Worm (Caenorhabditis elegans) whole organism, L4 larva: ENCODE measurements around the gene C10C6.13.

Experiments used
- F26F4.8 ChIP-seq: fragments of 200-800 bp; sonication (Bioruptor generic); conservative IDR thresholded peaks from 2 replicates; pipeline ENCODE4 v1.3.6; 2022; ENCODE audit warnings: missing genetic modification characterization, missing compliant biosample characterization
- F44E2.7 ChIP-seq: fragments of 200-800 bp; sonication (Bioruptor generic); IDR thresholded peaks from 2 replicates; pipeline ENCODE4 v2.1.2; 2022; ENCODE audit warnings: missing genetic modification characterization, missing compliant biosample characterization
- Y105C5A.15 ChIP-seq: fragments of 200-800 bp; sonication (Bioruptor generic); IDR thresholded peaks from 2 replicates; pipeline ENCODE4 v1.3.6; 2022; ENCODE audit warnings: missing genetic modification characterization, missing compliant biosample characterization
- Y5F2A.4 ChIP-seq: fragments of 200-800 bp; sonication (Bioruptor generic); optimal IDR thresholded peaks from 2 replicates; lab custom pipeline; 2018; ENCODE audit warnings: mild to moderate bottlenecking, missing genetic modification characterization, missing compliant biosample characterization
- Y75B8A.6 ChIP-seq: fragments of 200-800 bp; sonication (Bioruptor generic); IDR thresholded peaks from 2 replicates; pipeline ENCODE4 v1.3.6; 2022; ENCODE audit warnings: missing genetic modification reagents, missing genetic modification characterization, missing compliant biosample characterization
- ZK337.2 ChIP-seq: fragments of 200-800 bp; sonication (Bioruptor generic); IDR thresholded peaks from 2 replicates; pipeline ENCODE4 v1.3.6; 2022; ENCODE audit warnings: missing genetic modification reagents, missing genetic modification characterization, missing compliant biosample characterization
- ZK546.5 ChIP-seq, 2 experiments: sonication (generic microtip); optimal IDR thresholded peaks; 2 replicates each; lab custom pipeline; 2017; ENCODE audit warnings: missing biosample characterization in 2 of 2, missing genetic modification characterization in 2 of 2
- aha-1 ChIP-seq: fragments of 150-350 bp; peaks from one replicate; lab custom pipeline; 2014; ENCODE audit warnings: missing biosample characterization, missing genetic modification characterization
- ama-1 ChIP-seq: fragments of 150-350 bp; optimal IDR thresholded peaks from 2 replicates; lab custom pipeline; 2014; ENCODE audit warnings: inconsistent platforms, mixed read lengths
- attf-4 ChIP-seq: sonication (generic microtip); optimal IDR thresholded peaks from 3 replicates; lab custom pipeline; 2017; ENCODE audit warnings: missing biosample characterization, missing genetic modification characterization
- ceh-62 ChIP-seq: sonication (generic microtip); optimal IDR thresholded peaks from 2 replicates; lab custom pipeline; 2017; ENCODE audit warnings: missing biosample characterization, missing genetic modification characterization
- ceh-82 ChIP-seq: sonication (generic microtip); optimal IDR thresholded peaks from 2 replicates; lab custom pipeline; 2017; ENCODE audit warnings: missing biosample characterization, missing genetic modification characterization
- daf-12 ChIP-seq: fragments of 150-350 bp; optimal IDR thresholded peaks from 2 replicates; lab custom pipeline; 2014; ENCODE audit warnings: missing biosample characterization, missing genetic modification reagents, missing genetic modification characterization
- daf-19 ChIP-seq: fragments of 200-800 bp; sonication (Bioruptor generic); conservative IDR thresholded peaks from 2 replicates; pipeline ENCODE4 v1.3.6; 2022; ENCODE audit warnings: missing genetic modification characterization, missing compliant biosample characterization
- dmd-8 ChIP-seq: fragments of 200-800 bp; sonication (Bioruptor generic); IDR thresholded peaks from 2 replicates; pipeline ENCODE4 v1.3.6; 2022; ENCODE audit warnings: missing genetic modification characterization, missing compliant biosample characterization
- dmd-9 ChIP-seq: fragments of 200-800 bp; sonication (Bioruptor generic); IDR thresholded peaks from 2 replicates; pipeline ENCODE4 v1.3.6; 2022; ENCODE audit warnings: missing genetic modification reagents, missing genetic modification characterization, missing compliant biosample characterization
- dpl-1 ChIP-seq: fragments of 150-350 bp; optimal IDR thresholded peaks from 2 replicates; lab custom pipeline; 2014; ENCODE audit warnings: missing biosample characterization, missing genetic modification reagents, missing genetic modification characterization
- dve-1 ChIP-seq: sonication (generic microtip); optimal IDR thresholded peaks from 2 replicates; lab custom pipeline; 2017; ENCODE audit warnings: antibody characterized with exemption, mild to moderate bottlenecking, missing genetic modification characterization, missing compliant biosample characterization; ENCODE audit not compliant: insufficient read depth
- egl-27 ChIP-seq: sonication (generic microtip); optimal IDR thresholded peaks from 3 replicates; lab custom pipeline; 2017; ENCODE audit warnings: missing biosample characterization, missing genetic modification reagents, missing genetic modification characterization
- fkh-10 ChIP-seq: fragments of 150-350 bp; optimal IDR thresholded peaks from 2 replicates; lab custom pipeline; 2014; ENCODE audit warnings: missing biosample characterization, missing genetic modification reagents, missing genetic modification characterization
- fos-1 ChIP-seq: fragments of 150-350 bp; optimal IDR thresholded peaks from 2 replicates; lab custom pipeline; 2014; ENCODE audit warnings: missing biosample characterization, missing genetic modification characterization
- hif-1 ChIP-seq, 2 experiments: sonication (generic microtip); optimal IDR thresholded peaks; 2 replicates each; lab custom pipeline; 2016 to 2017; ENCODE audit warnings: missing compliant biosample characterization in 2 of 2, missing genetic modification characterization in 2 of 2, missing genetic modification reagents in 2 of 2, missing genotype in 2 of 2, mild to moderate bottlenecking in 1 of 2
- hmg-1.1 ChIP-seq: fragments of 200-800 bp; sonication (Bioruptor generic); IDR thresholded peaks from 2 replicates; pipeline ENCODE4 v1.3.6; 2022; ENCODE audit warnings: missing genetic modification reagents, missing genetic modification characterization, missing compliant biosample characterization
- jun-1 ChIP-seq: fragments of 150-350 bp; optimal IDR thresholded peaks from 2 replicates; lab custom pipeline; 2014; ENCODE audit warnings: missing biosample characterization, missing genetic modification reagents, missing genetic modification characterization
- lin-1 ChIP-seq: fragments of 200-800 bp; sonication (Bioruptor generic); IDR thresholded peaks from 2 replicates; pipeline ENCODE4 v1.3.6; 2022; ENCODE audit warnings: missing genetic modification reagents, missing genetic modification characterization, missing compliant biosample characterization
- lin-29 ChIP-seq: fragments of 200-800 bp; sonication (Bioruptor generic); IDR thresholded peaks from 2 replicates; pipeline ENCODE4 v1.3.6; 2022; ENCODE audit warnings: missing genetic modification reagents, missing genetic modification characterization, missing compliant biosample characterization
- lin-38 ChIP-seq: fragments of 200-800 bp; sonication (Bioruptor generic); IDR thresholded peaks from 2 replicates; pipeline ENCODE4 v1.3.6; 2022; ENCODE audit warnings: missing genetic modification reagents, missing genetic modification characterization, missing compliant biosample characterization
- lin-39 ChIP-seq: fragments of 150-350 bp; optimal IDR thresholded peaks from 2 replicates; lab custom pipeline; 2014; ENCODE audit warnings: missing biosample characterization, missing genetic modification reagents, missing genetic modification characterization
- lir-3 ChIP-seq: sonication (generic microtip); optimal IDR thresholded peaks from 2 replicates; lab custom pipeline; 2016; ENCODE audit warnings: mild to moderate bottlenecking, missing genetic modification characterization, missing compliant biosample characterization
- mep-1 ChIP-seq: fragments of 150-350 bp; sonication (generic microtip); optimal IDR thresholded peaks from 3 replicates; lab custom pipeline; 2014; ENCODE audit warnings: missing biosample characterization, missing genetic modification characterization
- mxl-2 ChIP-seq: fragments of 200-800 bp; sonication (Bioruptor generic); conservative IDR thresholded peaks from 2 replicates; pipeline ENCODE4 v1.3.6; 2022; ENCODE audit warnings: missing genetic modification reagents, missing genetic modification characterization, missing compliant biosample characterization
- mxl-3 ChIP-seq: fragments of 200-800 bp; sonication (Bioruptor generic); optimal IDR thresholded peaks from 2 replicates; lab custom pipeline; 2018; ENCODE audit warnings: mild to moderate bottlenecking, missing genetic modification characterization, missing compliant biosample characterization
- nhr-10 ChIP-seq: fragments of 150-350 bp; optimal IDR thresholded peaks from 2 replicates; lab custom pipeline; 2014; ENCODE audit warnings: missing biosample characterization, missing genetic modification characterization
- nhr-102 ChIP-seq: sonication (generic microtip); optimal IDR thresholded peaks from 2 replicates; lab custom pipeline; 2016; ENCODE audit warnings: mild to moderate bottlenecking, missing genetic modification characterization, moderate library complexity, missing compliant biosample characterization
- nhr-237 ChIP-seq: sonication (generic microtip); optimal IDR thresholded peaks from 2 replicates; lab custom pipeline; 2017; ENCODE audit warnings: missing biosample characterization, missing genetic modification characterization
- nhr-41 ChIP-seq: fragments of 200-800 bp; sonication (Bioruptor generic); IDR thresholded peaks from 2 replicates; pipeline ENCODE4 v1.3.6; 2022; ENCODE audit warnings: missing genetic modification reagents, missing genetic modification characterization, missing compliant biosample characterization
- nhr-42 ChIP-seq: fragments of 200-800 bp; sonication (Bioruptor generic); IDR thresholded peaks from 2 replicates; pipeline ENCODE4 v1.3.6; 2022; ENCODE audit warnings: missing genetic modification characterization, missing compliant biosample characterization
- nhr-76 ChIP-seq: fragments of 150-350 bp; optimal IDR thresholded peaks from 2 replicates; lab custom pipeline; 2014; ENCODE audit warnings: missing biosample characterization, missing genetic modification characterization
- sdz-12 ChIP-seq: fragments of 200-800 bp; sonication (Bioruptor generic); optimal IDR thresholded peaks from 2 replicates; lab custom pipeline; 2018; ENCODE audit warnings: mild to moderate bottlenecking, missing genetic modification characterization, missing compliant biosample characterization
- set-16 ChIP-seq: fragments of 200-800 bp; sonication (Bioruptor generic); IDR thresholded peaks from 2 replicates; pipeline ENCODE4 v1.3.6; 2022; ENCODE audit warnings: missing genetic modification reagents, missing genetic modification characterization, missing compliant biosample characterization
- snpc-1.2 ChIP-seq: fragments of 200-800 bp; sonication (Bioruptor generic); IDR thresholded peaks from 2 replicates; pipeline ENCODE4 v1.3.6; 2022; ENCODE audit warnings: missing genetic modification reagents, missing genetic modification characterization, missing compliant biosample characterization
- snpc-4 ChIP-seq: fragments of 150-350 bp; optimal IDR thresholded peaks from 2 replicates; lab custom pipeline; 2014; ENCODE audit warnings: missing biosample characterization, missing genetic modification characterization
- spr-3 ChIP-seq: fragments of 200-800 bp; sonication (Bioruptor generic); optimal IDR thresholded peaks from 2 replicates; lab custom pipeline; 2018; ENCODE audit warnings: mild to moderate bottlenecking, missing genetic modification characterization, missing compliant biosample characterization
- tag-97 ChIP-seq: fragments of 200-800 bp; sonication (Bioruptor generic); IDR thresholded peaks from 2 replicates; pipeline ENCODE4 v1.3.6; 2022; ENCODE audit warnings: missing genetic modification characterization, missing compliant biosample characterization
- tra-1 ChIP-seq: fragments of 200-800 bp; sonication (Bioruptor generic); IDR thresholded peaks from 2 replicates; pipeline ENCODE4 v1.3.6; 2022; ENCODE audit warnings: missing genetic modification reagents, missing genetic modification characterization, missing compliant biosample characterization
- unc-130 ChIP-seq: sonication (generic microtip); optimal IDR thresholded peaks from 2 replicates; lab custom pipeline; 2016; ENCODE audit warnings: missing genetic modification reagents, missing genetic modification characterization, missing compliant biosample characterization
- unc-39 ChIP-seq: sonication (generic microtip); optimal IDR thresholded peaks from 2 replicates; lab custom pipeline; 2017; ENCODE audit warnings: missing biosample characterization, missing genetic modification characterization
- zag-1 ChIP-seq: fragments of 150-350 bp; optimal IDR thresholded peaks from 2 replicates; lab custom pipeline; 2014; ENCODE audit warnings: missing biosample characterization, missing genetic modification characterization
- zfp-2 ChIP-seq: sonication (generic microtip); optimal IDR thresholded peaks from 2 replicates; lab custom pipeline; 2016; ENCODE audit warnings: mild to moderate bottlenecking, missing genetic modification characterization, missing compliant biosample characterization
- zfp-3 ChIP-seq: fragments of 200-800 bp; sonication (Bioruptor generic); conservative IDR thresholded peaks from 2 replicates; pipeline ENCODE4 v1.3.6; 2022; ENCODE audit warnings: missing genetic modification reagents, missing genetic modification characterization, missing compliant biosample characterization
- ztf-7 ChIP-seq: fragments of 150-350 bp; optimal IDR thresholded peaks from 2 replicates; lab custom pipeline; 2014; ENCODE audit warnings: missing biosample characterization, missing genetic modification characterization

The C10C6.13 gene

ce11 chrIV:11475080-11475479 is 5.5 kb upstream of the C10C6.13 start:
- TF ChIP-seq zfp-3 (no peak), set-16 (GFP tag; lab: Robert Waterston, UW) (peak; percentile 79)

ce11 chrIV:11474067-11474466 is 4.5 kb upstream of the C10C6.13 start:
- no peak for TF ChIP-seq nhr-76 (tag; lab: Kevin White, UChicago)
- no peak for TF ChIP-seq ceh-82 (tag; lab: Kevin White, UChicago)
- TF ChIP-seq hif-1 (tag; optimal IDR thresholded peaks at IDR 0.05; lab: Kevin White, UChicago) = peak; percentile 67 to 79
- peak; percentile 74 for TF ChIP-seq set-16 (GFP tag; lab: Robert Waterston, UW)
- TF ChIP-seq daf-19 (GFP tag; lab: Robert Waterston, UW) = peak; percentile 92
- peak; percentile 96 for TF ChIP-seq Y105C5A.15 (GFP tag; lab: Robert Waterston, UW)
- TF ChIP-seq ceh-62 = no peak
- no peak for TF ChIP-seq unc-39
- peak; percentile 86 for TF ChIP-seq ZK337.2 (GFP tag; lab: Robert Waterston, UW)
- no peak for TF ChIP-seq nhr-10 (tag; lab: Kevin White, UChicago)
- TF ChIP-seq tra-1 = peak; percentile 96
- TF ChIP-seq lin-1 (GFP tag; lab: Robert Waterston, UW) = peak; percentile 93
- TF ChIP-seq tag-97 = 0 out of 2 replicates have a peak, but pooled peaks have one; percentile 72
- TF ChIP-seq unc-130 (GFP tag; lab: Kevin White, UChicago) = peak; percentile 87
- peak; percentile 89 for TF ChIP-seq dmd-9 (GFP tag; lab: Robert Waterston, UW)
- TF ChIP-seq mxl-2 = peak; percentile 91
- TF ChIP-seq ZK546.5 (tag; optimal IDR thresholded peaks at IDR 0.05; lab: Kevin White, UChicago) = no peak
- TF ChIP-seq nhr-102 (tag; lab: Kevin White, UChicago) = peak; percentile 76
- TF ChIP-seq lin-39 = no peak
- peak; percentile 91 for TF ChIP-seq lir-3 (tag; lab: Kevin White, UChicago)
- peak; percentile 27 for TF ChIP-seq dpl-1
- TF ChIP-seq mxl-3 = peak; percentile 88
- TF ChIP-seq jun-1 (tag; lab: Kevin White, UChicago) = peak; percentile 77
- TF ChIP-seq F26F4.8 (GFP tag; lab: Robert Waterston, UW) = peak; percentile 98
- TF ChIP-seq nhr-237 (tag; lab: Kevin White, UChicago) = no peak
- no peak for TF ChIP-seq ama-1 (lab: Kevin White, UChicago)
- TF ChIP-seq zag-1 (tag; lab: Kevin White, UChicago) = no peak
- TF ChIP-seq fos-1 = no peak
- TF ChIP-seq snpc-1.2 (GFP tag; lab: Robert Waterston, UW) = peak; percentile 94
- TF ChIP-seq fkh-10 (GFP tag; lab: Kevin White, UChicago) = no peak
- TF ChIP-seq snpc-4 (tag; lab: Kevin White, UChicago) = no peak
- peak; percentile 85 for TF ChIP-seq spr-3 (GFP tag; lab: Kevin White, UChicago)
- TF ChIP-seq sdz-12 (GFP tag; lab: Kevin White, UChicago) = peak; percentile 91
- peak; percentile 83 for TF ChIP-seq lin-29
- TF ChIP-seq mep-1 (tag; lab: Kevin White, UChicago) = peak; percentile 80
- TF ChIP-seq F44E2.7 (GFP tag; lab: Robert Waterston, UW) = peak; percentile 97
- peak; percentile 81; the same call in 1 of the 2 replicates for TF ChIP-seq nhr-42 (GFP tag; lab: Robert Waterston, UW)
- no peak for TF ChIP-seq attf-4 (tag; lab: Kevin White, UChicago)
- TF ChIP-seq ztf-7 (tag; lab: Kevin White, UChicago) = peak; percentile 45
- peak; percentile 75 for TF ChIP-seq dve-1 (tag; lab: Kevin White, UChicago)
- peak; percentile 86 for TF ChIP-seq lin-38 (GFP tag; lab: Robert Waterston, UW)
- peak; percentile 99 for TF ChIP-seq dmd-8 (GFP tag; lab: Robert Waterston, UW)
- TF ChIP-seq aha-1 (tag; lab: Kevin White, UChicago) = peak; percentile 95
- no peak for TF ChIP-seq egl-27 (tag; lab: Kevin White, UChicago)
- no peak for TF ChIP-seq zfp-2 (tag; lab: Kevin White, UChicago)
- peak; percentile 89 for TF ChIP-seq Y5F2A.4 (GFP tag; lab: Kevin White, UChicago)
- TF ChIP-seq Y75B8A.6 (GFP tag; lab: Robert Waterston, UW) = peak; percentile 87
- peak; percentile 87 for TF ChIP-seq nhr-41 (GFP tag; lab: Robert Waterston, UW)
- TF ChIP-seq hmg-1.1 = peak; percentile 91
- TF ChIP-seq daf-12 (tag; lab: Kevin White, UChicago) = no peak
